Fruit fly (Drosophila melanogaster): Measurements from ENCODE around the gene Tsp66E.
A peak's percentile ranks its signal among the peaks of the same experiment; 100 is the strongest.

Gene Tsp66E

dm6 chr3L:8974478-8975477, 62.5 kb downstream of the Tsp66E start, which contains the start of the genes pix and Srp68 (continued):
- TF ChIP-seq net (GFP tag; optimal IDR thresholded peaks at IDR 0.05) (peak; percentile 12), CG1621 (tag; optimal IDR thresholded peaks at IDR 0.05) (no peak), CG16779 (tag; optimal IDR thresholded peaks at IDR 0.05) (no peak), spab (GFP tag; optimal IDR thresholded peaks at IDR 0.05) (no peak), vri (GFP tag; optimal IDR thresholded peaks at IDR 0.05) (no peak), CG3919 (GFP tag; optimal IDR thresholded peaks at IDR 0.05) (no peak), fd59A (GFP tag; optimal IDR thresholded peaks at IDR 0.05) (peak; percentile 23), eg (GFP tag; IDR thresholded peaks at IDR 0.05) (no peak), Ets21C (GFP tag; optimal IDR thresholded peaks at IDR 0.05) (no peak), topi (GFP tag; optimal IDR thresholded peaks at IDR 0.05) (peak; percentile 11), Sox14 (GFP tag; optimal IDR thresholded peaks at IDR 0.05) (peak; percentile 66), CG32006 (GFP tag; optimal IDR thresholded peaks at IDR 0.05) (no peak), Eip75B (GFP tag; optimal IDR thresholded peaks at IDR 0.05) (no peak), Ets96B (tag; optimal IDR thresholded peaks at IDR 0.05) (peak; percentile 62), CG10631 (GFP tag; optimal IDR thresholded peaks at IDR 0.05) (peak; percentile 47), Smox (GFP tag; optimal IDR thresholded peaks at IDR 0.05) (no peak), CG10669 (GFP tag; optimal IDR thresholded peaks at IDR 0.05) (no peak), CG11762 (GFP tag; optimal IDR thresholded peaks at IDR 0.05; ENCODE audit: insufficient read depth) (no peak), Sox102F (GFP tag; optimal IDR thresholded peaks at IDR 0.05) (no peak), CG4318 (GFP tag; optimal IDR thresholded peaks at IDR 0.05) (no peak), Met (GFP tag; optimal IDR thresholded peaks at IDR 0.05) (no peak), achi (GFP tag; optimal IDR thresholded peaks at IDR 0.05) (peak; percentile 66), CG8632 (GFP tag; optimal IDR thresholded peaks at IDR 0.05) (no peak), CG6163 (GFP tag; IDR thresholded peaks at IDR 0.05) (no peak), esn (GFP tag; optimal IDR thresholded peaks at IDR 0.05) (peak; percentile 83)

- TF ChIP-seq Hr38 (GFP tag; optimal IDR thresholded peaks at IDR 0.05) (no peak), CG11902 (GFP tag; optimal IDR thresholded peaks at IDR 0.05) (no peak), CG6854 (GFP tag; optimal IDR thresholded peaks at IDR 0.05) (no peak), eg (GFP tag; IDR thresholded peaks at IDR 0.05) (peak; percentile 82), dsx (GFP tag; optimal IDR thresholded peaks at IDR 0.05; ENCODE audit: poor library complexity, severe bottlenecking) (no peak), Hr39 (GFP tag; optimal IDR thresholded peaks at IDR 0.05) (peak; percentile 70), Ets96B (tag; optimal IDR thresholded peaks at IDR 0.05) (no peak), CG16779 (tag; optimal IDR thresholded peaks at IDR 0.05) (no peak), CG6792 (GFP tag; optimal IDR thresholded peaks at IDR 0.05) (peak; percentile 18), salr (GFP tag; optimal IDR thresholded peaks at IDR 0.05) (no peak), CG8319 (GFP tag; optimal IDR thresholded peaks at IDR 0.05) (no peak), dac (GFP tag; optimal IDR thresholded peaks at IDR 0.05) (no peak), Lpt (GFP tag; optimal IDR thresholded peaks at IDR 0.05) (no peak), CG1621 (tag; optimal IDR thresholded peaks at IDR 0.05) (no peak), CG11762 (GFP tag; optimal IDR thresholded peaks at IDR 0.05; ENCODE audit: insufficient read depth) (no peak), CG6276 (GFP tag; optimal IDR thresholded peaks at IDR 0.05) (no peak), svp (GFP tag) (peak; percentile 81), pdm3 (GFP tag; optimal IDR thresholded peaks at IDR 0.05) (no peak), CG6163 (GFP tag; IDR thresholded peaks at IDR 0.05) (peak; percentile 60; the same call in 2 of the 3 replicates), net (GFP tag; optimal IDR thresholded peaks at IDR 0.05) (peak; percentile 63), Eip93F (GFP tag; optimal IDR thresholded peaks at IDR 0.05) (no peak), CG9139 (GFP tag; optimal IDR thresholded peaks at IDR 0.05) (no peak), CG10631 (GFP tag; optimal IDR thresholded peaks at IDR 0.05) (peak; percentile 28), Hr4 (GFP tag; optimal IDR thresholded peaks at IDR 0.05) (peak; percentile 71), spab (GFP tag; optimal IDR thresholded peaks at IDR 0.05) (no peak), CG32006 (GFP tag; optimal IDR thresholded peaks at IDR 0.05) (peak; percentile 66), CG7368 (GFP tag; optimal IDR thresholded peaks at IDR 0.05) (no peak), cyc (GFP tag; optimal IDR thresholded peaks at IDR 0.05) (peak; percentile 35), CG15336 (GFP tag; IDR thresholded peaks at IDR 0.05) (peak; percentile 86), ss (GFP tag; optimal IDR thresholded peaks at IDR 0.05) (peak in 1 of 2 experiments; percentile 85), Blimp-1 (GFP tag; optimal IDR thresholded peaks at IDR 0.05) (no peak)
Measured at dm6 chr3L:8978678-8979413, 66.5 kb downstream of the Tsp66E start.
